Fruit fly (Drosophila melanogaster) Kc167 (cell line): ENCODE results near the gene CG13282.

ENCODE experiments used
- Myc ChIP-seq: fragments of >200 bp; optimal IDR thresholded peaks from 2 replicates; lab custom pipeline; 2017; ENCODE audit warnings: missing external identifiers
- Sin3A ChIP-seq: fragments of >200 bp; optimal IDR thresholded peaks from 2 replicates; lab custom pipeline; 2018; ENCODE audit warnings: missing external identifiers
- h ChIP-seq: fragments of >200 bp; optimal IDR thresholded peaks from 3 replicates; lab custom pipeline; 2018; ENCODE audit warnings: missing external identifiers
- insv ChIP-seq: fragments of >200 bp; optimal IDR thresholded peaks from 3 replicates; lab custom pipeline; 2018; ENCODE audit warnings: missing external identifiers
- psq ChIP-seq: fragments of >200 bp; optimal IDR thresholded peaks from 2 replicates; lab custom pipeline; 2017; ENCODE audit warnings: missing external identifiers
- ttk ChIP-seq: sonication (Bioruptor generic); optimal IDR thresholded peaks from 2 replicates; lab custom pipeline; 2017; ENCODE audit warnings: missing external identifiers

CG13282 gene

DNA sequence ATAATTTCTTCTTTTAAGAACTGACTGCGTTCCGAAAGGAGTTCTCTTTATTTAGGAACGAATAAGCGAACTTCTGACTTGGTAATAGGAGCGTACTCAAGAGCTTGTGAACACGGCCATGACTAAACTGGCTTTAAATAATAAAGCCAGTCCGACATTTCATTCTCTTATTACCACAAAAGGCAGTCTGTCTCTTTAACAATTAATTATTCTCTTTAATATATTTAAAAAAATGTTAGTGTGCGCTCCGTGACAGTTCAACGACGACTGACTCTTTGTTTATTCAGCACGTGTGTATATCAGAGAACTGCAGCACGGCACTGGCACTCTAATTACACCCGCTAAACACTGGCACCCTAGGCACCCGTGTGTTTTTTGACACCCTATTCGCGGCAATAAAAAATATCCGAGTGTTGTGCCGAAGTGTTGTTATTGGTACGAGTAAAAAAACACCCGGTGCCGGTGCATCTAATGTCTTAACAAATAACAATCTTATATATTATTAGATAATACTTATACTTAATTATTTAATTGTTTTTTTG lies 24.2 kb upstream of the CG13282 start, which contains the start of gene CG31809:
Gene CG31809, minus strand, starts transcription at position 249 of the 542 bp plus-strand sequence.
- no peak for TF ChIP-seq h
- no peak for TF ChIP-seq Myc (lab: Kevin White, UChicago)
- TF ChIP-seq insv, result no peak
- no peak for TF ChIP-seq ttk (lab: Kevin White, UChicago)
- no peak for TF ChIP-seq psq (lab: Kevin White, UChicago)
- no peak for TF ChIP-seq Sin3A (lab: Kevin White, UChicago)

- TF ChIP-seq psq (lab: Kevin White, UChicago), result no peak
- no peak for TF ChIP-seq insv
- no peak for TF ChIP-seq Myc (lab: Kevin White, UChicago)
- TF ChIP-seq ttk (lab: Kevin White, UChicago), result no peak
- TF ChIP-seq h, result no peak
- no peak for TF ChIP-seq Sin3A (lab: Kevin White, UChicago)
Measured at dm6 chr2L:16857665-16858064, 23.4 kb upstream of the CG13282 start.

DNA sequence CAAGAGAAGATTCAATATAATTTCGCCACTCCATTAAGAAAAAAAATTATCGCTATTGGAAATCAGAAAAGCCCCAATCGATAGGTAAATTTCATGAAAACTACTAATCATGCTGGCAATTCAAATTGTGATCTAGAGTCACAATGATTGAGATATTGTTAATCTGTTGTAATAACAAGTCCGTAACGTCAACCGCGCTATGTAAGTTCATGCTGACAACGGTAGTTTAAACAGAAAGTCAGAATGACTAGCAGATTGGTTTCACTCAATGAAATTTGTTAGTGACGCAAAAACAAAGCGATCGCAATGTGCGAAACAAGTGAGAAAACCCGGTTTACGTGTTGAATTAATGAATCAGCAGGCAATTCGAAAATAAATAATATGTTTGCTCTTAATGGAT lies 22.8 kb upstream of the CG13282 start:
- TF ChIP-seq h (no peak), insv (no peak), ttk (lab: Kevin White, UChicago) (no peak), Myc (lab: Kevin White, UChicago) (no peak), Sin3A (lab: Kevin White, UChicago) (no peak), psq (lab: Kevin White, UChicago) (no peak)

- TF ChIP-seq psq (lab: Kevin White, UChicago) (no peak), h (no peak), Myc (lab: Kevin White, UChicago) (no peak), ttk (lab: Kevin White, UChicago) (no peak)
Measured at dm6 chr2L:16852318-16852932, 18.1 kb upstream of the CG13282 start, which contains the start of gene CG31810. Gene CG31810 (minus strand): TSS chr2L:16852368.

DNA sequence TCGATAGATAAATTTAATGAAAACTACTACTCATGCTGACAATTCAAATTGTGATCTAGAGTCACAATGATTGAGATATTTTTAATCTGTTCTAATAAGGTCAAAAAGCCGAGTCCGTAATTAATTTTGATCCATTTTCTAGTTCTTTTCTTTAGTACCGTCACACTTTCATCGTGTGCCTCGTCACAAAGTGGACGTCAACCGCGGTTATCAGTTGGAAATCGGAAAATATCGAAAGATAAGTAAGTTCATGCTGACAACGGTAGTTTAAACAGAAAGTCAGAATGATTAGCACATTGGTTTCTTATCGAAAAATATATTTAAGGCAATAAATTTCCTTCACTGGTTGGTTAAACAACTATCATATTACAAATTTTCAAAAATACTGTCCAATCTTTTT lies 16.1 kb upstream of the CG13282 start:
- TF ChIP-seq Myc (lab: Kevin White, UChicago), result no peak
- TF ChIP-seq insv, result no peak
- TF ChIP-seq ttk (lab: Kevin White, UChicago), result no peak
- TF ChIP-seq Sin3A (lab: Kevin White, UChicago), result no peak
- TF ChIP-seq psq (lab: Kevin White, UChicago), result no peak
- no peak for TF ChIP-seq h

- TF ChIP-seq insv (no peak), h (no peak), Myc (lab: Kevin White, UChicago) (no peak), ttk (lab: Kevin White, UChicago) (no peak)
Measured at dm6 chr2L:16848670-16849069, 14.4 kb upstream of the CG13282 start, which contains the start of gene CG13284. Gene CG13284 (minus strand): TSS chr2L:16848716.

DNA sequence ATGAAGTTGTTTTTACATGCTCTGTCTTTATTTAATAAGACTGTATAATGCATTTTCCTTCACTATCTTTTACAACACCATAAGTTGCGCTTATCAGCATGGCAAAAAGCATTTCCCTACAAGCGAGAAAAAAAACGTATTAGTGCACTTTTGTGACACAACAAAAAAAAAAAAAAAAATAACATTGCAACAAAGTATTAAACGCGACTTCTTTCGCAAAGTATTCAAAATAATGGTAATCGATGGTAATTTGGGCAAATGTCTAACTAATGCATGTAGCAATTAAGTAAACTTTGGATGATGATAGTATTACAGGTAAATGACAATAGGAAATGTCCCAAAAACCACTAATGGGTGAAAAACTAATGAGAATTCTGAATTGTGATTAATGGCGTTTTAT lies 13.6 kb upstream of the CG13282 start:
- TF ChIP-seq Sin3A (lab: Kevin White, UChicago) (no peak), Myc (lab: Kevin White, UChicago) (no peak), psq (lab: Kevin White, UChicago) (no peak), insv (no peak), h (no peak), ttk (lab: Kevin White, UChicago) (no peak)

dm6 chr2L:16846742-16847346 lies 12.5 kb upstream of the CG13282 start:
- no peak for TF ChIP-seq psq (lab: Kevin White, UChicago)
- no peak for TF ChIP-seq h
- TF ChIP-seq insv, result no peak
- TF ChIP-seq Myc (lab: Kevin White, UChicago), result no peak
- TF ChIP-seq Sin3A (lab: Kevin White, UChicago), result no peak
- TF ChIP-seq ttk (lab: Kevin White, UChicago), result no peak

DNA sequence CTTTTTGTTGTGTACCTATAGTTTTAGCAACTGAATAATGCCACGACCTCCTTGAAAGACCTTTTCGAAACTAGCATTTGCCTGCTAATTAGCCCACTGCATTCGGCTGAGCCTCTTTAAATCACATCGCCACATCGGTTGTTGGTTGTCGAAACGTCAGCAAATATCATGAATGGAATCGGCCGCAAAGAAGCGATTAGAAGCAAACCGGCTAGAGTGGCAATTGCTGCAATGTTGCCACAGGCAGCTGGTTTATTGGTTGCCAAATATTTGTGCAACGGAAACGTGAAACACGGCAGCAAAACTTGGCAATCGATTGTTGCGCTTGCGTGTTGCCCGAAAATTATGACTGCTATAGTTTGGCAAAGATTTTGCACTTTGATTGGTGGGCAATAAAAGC lies 10.9 kb upstream of the CG13282 start:
- TF ChIP-seq Myc (lab: Kevin White, UChicago) (no peak), ttk (lab: Kevin White, UChicago) (no peak), psq (lab: Kevin White, UChicago) (no peak), Sin3A (lab: Kevin White, UChicago) (no peak), h (no peak), insv (no peak)

- TF ChIP-seq psq (lab: Kevin White, UChicago) (no peak), h (no peak), ttk (lab: Kevin White, UChicago) (no peak), Sin3A (lab: Kevin White, UChicago) (no peak), insv (no peak), Myc (lab: Kevin White, UChicago) (no peak)
Measured at dm6 chr2L:16843336-16843735, 9.0 kb upstream of the CG13282 start.

DNA sequence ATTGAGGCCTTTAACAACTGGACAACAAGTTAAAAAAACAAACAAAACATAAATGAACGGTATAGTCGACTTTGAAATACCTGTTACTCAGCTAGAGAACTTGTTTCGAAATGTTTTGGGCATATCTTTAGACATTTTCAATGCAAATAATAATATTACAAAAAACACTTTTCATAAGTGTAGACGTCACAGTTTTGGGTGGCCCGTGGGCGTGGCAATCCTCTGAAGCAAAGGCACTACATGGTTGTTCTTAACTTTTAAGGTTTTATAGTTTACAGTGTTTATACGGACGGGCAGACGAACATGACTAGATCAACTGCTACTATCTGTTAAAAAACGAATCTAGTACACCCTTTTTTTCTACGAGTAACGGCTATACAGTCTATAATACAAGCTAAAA lies 8.2 kb upstream of the CG13282 start:
- TF ChIP-seq Myc (lab: Kevin White, UChicago), result no peak

DNA sequence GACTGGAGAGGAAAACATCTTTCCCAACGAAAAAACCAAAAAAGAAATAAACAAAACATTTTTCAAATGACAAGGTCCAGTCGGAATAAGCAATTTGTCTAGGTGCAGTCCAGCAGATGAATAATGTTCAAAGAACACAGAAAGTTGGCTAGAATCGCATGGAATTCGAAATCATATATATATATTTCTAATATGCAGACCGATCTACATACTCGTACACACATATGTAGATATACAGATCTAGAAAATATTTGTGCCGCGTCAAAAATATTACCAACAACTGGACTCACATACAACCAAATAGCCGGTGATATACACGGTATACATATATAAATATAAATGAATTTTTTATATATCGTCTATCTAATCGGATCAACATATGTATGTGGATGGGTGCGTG lies 5.4 kb upstream of the CG13282 start:
- TF ChIP-seq h (no peak), insv (no peak), ttk (lab: Kevin White, UChicago) (no peak), psq (lab: Kevin White, UChicago) (no peak), Myc (lab: Kevin White, UChicago) (no peak), Sin3A (lab: Kevin White, UChicago) (no peak)
